Fruit fly (Drosophila melanogaster) whole organism, embryonic: ENCODE measurements around the gene dmrt93B.

ENCODE experiments used
- CG10654 ChIP-seq: fragments of 200-800 bp; sonication (Bioruptor generic); optimal IDR thresholded peaks from 2 replicates; lab custom pipeline; 2016; ENCODE audit warnings: missing biosample characterization, missing genetic modification characterization
- CG12769 ChIP-seq: fragments of 200-800 bp; sonication (Bioruptor generic); optimal IDR thresholded peaks from 2 replicates; lab custom pipeline; 2019; ENCODE audit warnings: missing biosample characterization, mild to moderate bottlenecking, missing genetic modification characterization, moderate library complexity
- CG15514 ChIP-seq: fragments of 200-800 bp; sonication (Bioruptor generic); optimal IDR thresholded peaks from 3 replicates; lab custom pipeline; 2017; ENCODE audit warnings: missing biosample characterization, missing genetic modification characterization, mild to moderate bottlenecking, moderate library complexity, missing genetic modification reagents
- CG1603 ChIP-seq: fragments of 200-800 bp; sonication (Bioruptor generic); optimal IDR thresholded peaks from 2 replicates; lab custom pipeline; 2019; ENCODE audit warnings: missing biosample characterization, mild to moderate bottlenecking, missing genetic modification characterization, moderate library complexity
- CG17328 ChIP-seq: fragments of 200-800 bp; sonication (Bioruptor generic); IDR thresholded peaks from 2 replicates; pipeline ENCODE4 v1.3.6; 2022; ENCODE audit warnings: missing biosample characterization, missing genetic modification characterization
- CG17802 ChIP-seq: fragments of 200-800 bp; sonication (Bioruptor generic); optimal IDR thresholded peaks from 2 replicates; lab custom pipeline; 2018; ENCODE audit warnings: missing biosample characterization, mild to moderate bottlenecking, missing genetic modification characterization, moderate library complexity
- CG2199 ChIP-seq: fragments of 200-800 bp; sonication (Bioruptor generic); IDR thresholded peaks from 3 replicates; pipeline ENCODE4 v1.3.6; 2022; ENCODE audit warnings: missing biosample characterization, missing genetic modification characterization
- CG3163 ChIP-seq: fragments of 200-800 bp; sonication (Bioruptor generic); optimal IDR thresholded peaks from 3 replicates; lab custom pipeline; 2016; ENCODE audit warnings: missing biosample characterization, missing genetic modification characterization
- CG32532 ChIP-seq: fragments of 200-800 bp; sonication (Bioruptor generic); IDR thresholded peaks from 2 replicates; pipeline ENCODE4 v1.3.6; 2022; ENCODE audit warnings: missing biosample characterization, missing genetic modification characterization
- CG3281 ChIP-seq: fragments of 200-800 bp; sonication (Bioruptor generic); optimal IDR thresholded peaks from 3 replicates; lab custom pipeline; 2017; ENCODE audit warnings: missing biosample characterization, mild to moderate bottlenecking, missing genetic modification characterization
- CG33213 ChIP-seq: fragments of 200-800 bp; sonication (Bioruptor generic); optimal IDR thresholded peaks from 3 replicates; lab custom pipeline; 2016; ENCODE audit warnings: missing biosample characterization, missing genetic modification characterization
- CG3847 ChIP-seq: fragments of 200-800 bp; sonication (Bioruptor generic); IDR thresholded peaks from 2 replicates; pipeline ENCODE4 v1.3.6; 2022; ENCODE audit warnings: missing biosample characterization, missing genetic modification characterization
- CG4730 ChIP-seq: fragments of 200-800 bp; sonication (Bioruptor generic); IDR thresholded peaks from 2 replicates; pipeline ENCODE4 v1.3.6; 2022; ENCODE audit warnings: missing biosample characterization, missing genetic modification characterization
- CG8290 ChIP-seq, 3 experiments: fragments of 200-800 bp; sonication (Bioruptor generic); optimal IDR thresholded peaks; 2 replicates each; lab custom pipeline; 2016 to 2019; ENCODE audit warnings: missing biosample characterization in 3 of 3, missing genetic modification characterization in 3 of 3, mild to moderate bottlenecking in 2 of 3, moderate library complexity in 1 of 3
- Camta ChIP-seq: fragments of 200-800 bp; sonication (Bioruptor generic); optimal IDR thresholded peaks from 2 replicates; lab custom pipeline; 2016; ENCODE audit warnings: missing biosample characterization, missing genetic modification characterization
- H15 ChIP-seq: fragments of 200-800 bp; sonication (Bioruptor generic); IDR thresholded peaks from 3 replicates; pipeline ENCODE4 v1.3.6; 2022; ENCODE audit warnings: missing biosample characterization, missing genetic modification characterization
- HLH3B ChIP-seq: fragments of 200-800 bp; sonication (Bioruptor generic); IDR thresholded peaks from 2 replicates; pipeline ENCODE4 v1.3.6; 2022; ENCODE audit warnings: missing biosample characterization, missing genetic modification characterization
- Hand ChIP-seq: fragments of 200-800 bp; sonication (Bioruptor generic); optimal IDR thresholded peaks from 2 replicates; lab custom pipeline; 2017; ENCODE audit warnings: mild to moderate bottlenecking, missing biosample characterization, missing genetic modification reagents, missing genetic modification characterization
- Lhr ChIP-seq: fragments of 200-800 bp; sonication (Bioruptor generic); optimal IDR thresholded peaks from 3 replicates; lab custom pipeline; 2017; ENCODE audit warnings: mild to moderate bottlenecking, missing biosample characterization, missing genetic modification reagents, missing genetic modification characterization
- Med ChIP-seq: fragments of 200-800 bp; sonication (Bioruptor generic); peaks from one replicate; lab custom pipeline; 2016; ENCODE audit warnings: missing biosample characterization, missing genetic modification characterization, mild to moderate bottlenecking, inconsistent platforms, moderate library complexity
- Nf-YB ChIP-seq: fragments of 200-800 bp; sonication (Bioruptor generic); optimal IDR thresholded peaks from 3 replicates; lab custom pipeline; 2019; ENCODE audit warnings: missing biosample characterization, mild to moderate bottlenecking, missing genetic modification characterization, moderate library complexity
- Ptx1 ChIP-seq: fragments of 200-800 bp; sonication (Bioruptor generic); IDR thresholded peaks from 2 replicates; pipeline ENCODE4 v1.3.6; 2022; ENCODE audit warnings: missing biosample characterization, missing genetic modification characterization
- Rfx ChIP-seq: fragments of 200-800 bp; sonication (Bioruptor generic); IDR thresholded peaks from 2 replicates; pipeline ENCODE4 v1.3.6; 2022; ENCODE audit warnings: missing biosample characterization, missing genetic modification characterization
- Sox102F ChIP-seq: fragments of 200-800 bp; sonication (Bioruptor generic); optimal IDR thresholded peaks from 2 replicates; lab custom pipeline; 2018; ENCODE audit warnings: missing biosample characterization, mild to moderate bottlenecking, missing genetic modification characterization, moderate library complexity
- ato ChIP-seq: fragments of 200-800 bp; sonication (Bioruptor generic); IDR thresholded peaks from 2 replicates; pipeline ENCODE4 v1.3.6; 2022; ENCODE audit warnings: missing biosample characterization, missing genetic modification characterization; ENCODE audit not compliant: partially characterized antibody
- caup ChIP-seq: fragments of 200-800 bp; sonication (Bioruptor generic); optimal IDR thresholded peaks from 3 replicates; lab custom pipeline; 2017; ENCODE audit warnings: missing biosample characterization, mild to moderate bottlenecking, missing genetic modification characterization, moderate library complexity; ENCODE audit not compliant: severe bottlenecking
- chm ChIP-seq: fragments of 200-800 bp; sonication (Bioruptor generic); IDR thresholded peaks from 2 replicates; pipeline ENCODE4 v1.3.6; 2022; ENCODE audit warnings: missing biosample characterization, missing genetic modification characterization
- chn ChIP-seq: fragments of 200-800 bp; sonication (Bioruptor generic); optimal IDR thresholded peaks from 2 replicates; lab custom pipeline; 2016; ENCODE audit warnings: missing biosample characterization, missing genetic modification characterization
- ftz-f1 ChIP-seq: fragments of 200-800 bp; sonication (Bioruptor generic); optimal IDR thresholded peaks from 2 replicates; lab custom pipeline; 2016; ENCODE audit warnings: missing biosample characterization, missing genetic modification characterization
- grau ChIP-seq: fragments of 200-800 bp; optimal IDR thresholded peaks from 3 replicates; lab custom pipeline; 2019; ENCODE audit warnings: missing biosample characterization, mild to moderate bottlenecking, missing genetic modification characterization, moderate library complexity
- her ChIP-seq: fragments of 200-800 bp; sonication (Bioruptor generic); optimal IDR thresholded peaks from 2 replicates; lab custom pipeline; 2016; ENCODE audit warnings: missing biosample characterization, missing genetic modification characterization
- kay ChIP-seq: fragments of 200-800 bp; sonication (Bioruptor generic); optimal IDR thresholded peaks from 2 replicates; lab custom pipeline; 2016; ENCODE audit warnings: missing biosample characterization, missing genetic modification characterization
- lov ChIP-seq, 2 experiments: fragments of 200-800 bp in 1 of 2; fragments of >200 bp in 1 of 2; sonication (Bioruptor generic) in 1 of 2; IDR thresholded peaks in 1 of 2; optimal IDR thresholded peaks in 1 of 2; 2 replicates in 1 of 2; 3 replicates in 1 of 2; pipeline versions ENCODE4 v1.3.6 to Lab custom; 2017 to 2022; ENCODE audit warnings: missing biosample characterization in 1 of 2, missing genetic modification characterization in 1 of 2
- nerfin-2 ChIP-seq: fragments of 200-800 bp; sonication (Bioruptor generic); IDR thresholded peaks from 2 replicates; pipeline ENCODE4 v1.3.6; 2022; ENCODE audit warnings: missing biosample characterization, missing genetic modification characterization; ENCODE audit not compliant: partially characterized antibody
- pho ChIP-seq: fragments of 200-800 bp; sonication (Bioruptor generic); optimal IDR thresholded peaks from 2 replicates; lab custom pipeline; 2016; ENCODE audit warnings: missing biosample characterization, missing genetic modification characterization
- prd ChIP-seq, 3 experiments: fragments of >200 bp in 2 of 3; fragments of 200-800 bp in 1 of 3; sonication (Bioruptor generic) in 1 of 3; optimal IDR thresholded peaks in 2 of 3; IDR thresholded peaks in 1 of 3; 2 replicates in 2 of 3; 3 replicates in 1 of 3; pipeline versions ENCODE4 v1.3.6 to Lab custom; 2017 to 2022; ENCODE audit warnings: missing biosample characterization in 1 of 3, missing genetic modification characterization in 1 of 3
- pros ChIP-seq: fragments of 200-800 bp; sonication (Bioruptor generic); optimal IDR thresholded peaks from 3 replicates; lab custom pipeline; 2019; ENCODE audit warnings: missing biosample characterization, mild to moderate bottlenecking, missing genetic modification characterization, moderate library complexity
- ro ChIP-seq: fragments of 200-800 bp; sonication (Bioruptor generic); IDR thresholded peaks from 2 replicates; pipeline ENCODE4 v1.3.6; 2022; ENCODE audit warnings: missing biosample characterization, missing genetic modification characterization
- row ChIP-seq: fragments of 200-800 bp; sonication (Bioruptor generic); IDR thresholded peaks from 3 replicates; pipeline ENCODE4 v1.3.6; 2022; ENCODE audit warnings: missing biosample characterization, missing genetic modification characterization
- sens ChIP-seq: fragments of 200-800 bp; sonication (Bioruptor generic); peaks from one replicate; lab custom pipeline; 2016; ENCODE audit warnings: missing biosample characterization, missing genetic modification characterization
- slbo ChIP-seq: fragments of 200-800 bp; sonication (Bioruptor generic); IDR thresholded peaks from 2 replicates; pipeline ENCODE4 v1.3.6; 2022; ENCODE audit warnings: missing biosample characterization, missing genetic modification characterization
- sob ChIP-seq: fragments of 200-800 bp; sonication (Bioruptor generic); IDR thresholded peaks from 2 replicates; pipeline ENCODE4 v1.3.6; 2022; ENCODE audit warnings: missing biosample characterization, missing genetic modification characterization
- sqz ChIP-seq: fragments of 200-800 bp; sonication (Bioruptor generic); optimal IDR thresholded peaks from 3 replicates; lab custom pipeline; 2018; ENCODE audit warnings: missing biosample characterization, mild to moderate bottlenecking, missing genetic modification characterization
- ttk ChIP-seq: fragments of 200-800 bp; sonication (Bioruptor generic); IDR thresholded peaks from 2 replicates; pipeline ENCODE4 v2.1.2; 2022; ENCODE audit warnings: missing biosample characterization, missing genetic modification characterization
- wor ChIP-seq: fragments of 200-800 bp; sonication (Bioruptor generic); IDR thresholded peaks from 2 replicates; pipeline ENCODE4 v1.3.6; 2022; ENCODE audit warnings: missing biosample characterization, missing genetic modification characterization
- zfh1 ChIP-seq: fragments of 200-800 bp; sonication (Bioruptor generic); IDR thresholded peaks from 3 replicates; pipeline ENCODE4 v1.3.6; 2022; ENCODE audit warnings: missing biosample characterization, missing genetic modification characterization

Gene dmrt93B

dm6 chr3R:21065010-21065695 lies 8.7 kb upstream of the dmrt93B start, which contains the start of gene AnxB9 (continued):
- TF ChIP-seq CG4730 (no peak), pho (GFP tag; lab: Kevin White, UChicago) (peak; percentile 39), CG1603 (peak; percentile 43), sqz (GFP tag; lab: Kevin White, UChicago) (peak; percentile 33), Sox102F (GFP tag; lab: Kevin White, UChicago) (no peak), CG3281 (GFP tag; lab: Kevin White, UChicago) (no peak), slbo (GFP tag; lab: Robert Waterston, UW) (peak; percentile 43), ato (GFP tag; lab: Robert Waterston, UW) (peak; percentile 39), Camta (GFP tag; lab: Kevin White, UChicago) (no peak), chn (GFP tag; lab: Kevin White, UChicago) (peak; percentile 38), pros (GFP tag; lab: Kevin White, UChicago) (no peak), CG17802 (tag; lab: Kevin White, UChicago) (no peak), ftz-f1 (GFP tag; lab: Kevin White, UChicago) (no peak), Lhr (no peak), caup (GFP tag; lab: Kevin White, UChicago) (peak; percentile 60), CG33213 (peak; percentile 56)

- no peak for TF ChIP-seq chm (GFP tag; lab: Robert Waterston, UW)
- TF ChIP-seq row (GFP tag; lab: Robert Waterston, UW): peak; percentile 40; the same call in 2 of the 3 replicates
- 0 out of 2 replicates have a peak, but pooled peaks have one; percentile 17 for TF ChIP-seq Ptx1 (GFP tag; lab: Robert Waterston, UW)
- peak; percentile 24; the same call in 1 of the 2 replicates for TF ChIP-seq CG32532 (GFP tag; lab: Robert Waterston, UW)
- peak; percentile 66 for TF ChIP-seq sens (GFP tag; lab: Kevin White, UChicago)
- no peak for TF ChIP-seq CG3163 (GFP tag; lab: Kevin White, UChicago)
- TF ChIP-seq slbo (GFP tag; lab: Robert Waterston, UW): 0 out of 2 replicates have a peak, but pooled peaks have one; percentile 19
- TF ChIP-seq kay: peak; percentile 51
- 0 out of 2 replicates have a peak, but pooled peaks have one; percentile 21 for TF ChIP-seq HLH3B (GFP tag; lab: Robert Waterston, UW)
- TF ChIP-seq sob (GFP tag; lab: Robert Waterston, UW): peak; percentile 40; the same call in 1 of the 2 replicates
- peak; percentile 89 for TF ChIP-seq grau (tag; lab: Kevin White, UChicago)
- peak; percentile 12 for TF ChIP-seq her (GFP tag; lab: Kevin White, UChicago)
- TF ChIP-seq CG1603: peak; percentile 28
- TF ChIP-seq ro (GFP tag; lab: Robert Waterston, UW): no peak
- TF ChIP-seq CG3847 (GFP tag; lab: Robert Waterston, UW): no peak
- TF ChIP-seq lov (optimal IDR thresholded peaks at IDR 0.05; lab: Kevin White, UChicago): no peak
- TF ChIP-seq lov (GFP tag; IDR thresholded peaks at IDR 0.05; lab: Robert Waterston, UW): 0 out of 3 replicates have a peak, but pooled peaks have one; percentile 44
- peak; percentile 30; the same call in 1 of the 3 replicates for TF ChIP-seq H15 (GFP tag; lab: Robert Waterston, UW)
- no peak for TF ChIP-seq nerfin-2 (GFP tag; lab: Robert Waterston, UW)
- TF ChIP-seq CG12769 (tag; lab: Kevin White, UChicago): peak; percentile 54
- no peak for TF ChIP-seq CG10654 (GFP tag; lab: Kevin White, UChicago)
- peak; percentile 87 for TF ChIP-seq Med (GFP tag; lab: Kevin White, UChicago)
- no peak for TF ChIP-seq prd (optimal IDR thresholded peaks at IDR 0.05; lab: Kevin White, UChicago)
- TF ChIP-seq prd (GFP tag; IDR thresholded peaks at IDR 0.05; lab: Robert Waterston, UW): 0 out of 3 replicates have a peak, but pooled peaks have one; percentile 14
- TF ChIP-seq Rfx (GFP tag; lab: Robert Waterston, UW): peak; percentile 30; the same call in 1 of the 2 replicates
- peak; percentile 32 for TF ChIP-seq ftz-f1 (GFP tag; lab: Kevin White, UChicago)
- peak; percentile 62; the same call in 1 of the 3 replicates for TF ChIP-seq CG2199 (GFP tag; lab: Robert Waterston, UW)
- no peak for TF ChIP-seq wor (GFP tag; lab: Robert Waterston, UW)
- TF ChIP-seq CG8290 (GFP tag; optimal IDR thresholded peaks at IDR 0.05; lab: Kevin White, UChicago): no peak
- peak in 1 of 2 experiments; percentile 48 for TF ChIP-seq CG8290 (tag; optimal IDR thresholded peaks at IDR 0.05; lab: Kevin White, UChicago)
- no peak for TF ChIP-seq Hand (GFP tag; lab: Kevin White, UChicago)
- TF ChIP-seq CG17328 (GFP tag; lab: Robert Waterston, UW): 0 out of 2 replicates have a peak, but pooled peaks have one; percentile 24
- TF ChIP-seq Nf-YB: no peak
- TF ChIP-seq ttk (GFP tag; lab: Robert Waterston, UW): 0 out of 2 replicates have a peak, but pooled peaks have one; percentile 18
- peak; percentile 15 for TF ChIP-seq CG15514
- 0 out of 3 replicates have a peak, but pooled peaks have one; percentile 24 for TF ChIP-seq zfh1 (GFP tag; lab: Robert Waterston, UW)
These were observed 8.1 kb upstream of the dmrt93B start for dm6 chr3R:21065696-21066080.
